Worm (Caenorhabditis elegans) whole organism, early embryonic: Measurements from ENCODE around the gene Y69H2.3.

Experiments
- F13C5.2 ChIP-seq: sonication (generic microtip); optimal IDR thresholded peaks from 2 replicates; lab custom pipeline; 2017; ENCODE audit warnings: mild to moderate bottlenecking, missing genetic modification characterization, inconsistent platforms, missing compliant biosample characterization
- ama-1 ChIP-seq: fragments of 150-350 bp; optimal IDR thresholded peaks from 2 replicates; lab custom pipeline; 2014
- ceh-13 ChIP-seq: fragments of 200-800 bp; sonication (Bioruptor generic); optimal IDR thresholded peaks from 2 replicates; lab custom pipeline; 2018; ENCODE audit warnings: mild to moderate bottlenecking, missing genetic modification characterization, missing compliant biosample characterization
- ets-7 ChIP-seq: sonication (generic microtip); optimal IDR thresholded peaks from 2 replicates; lab custom pipeline; 2016; ENCODE audit warnings: missing genotype, missing genetic modification characterization, missing compliant biosample characterization
- hmbx-1 ChIP-seq: sonication (generic microtip); optimal IDR thresholded peaks from 2 replicates; lab custom pipeline; 2016; ENCODE audit warnings: mild to moderate bottlenecking, missing genetic modification characterization, missing compliant biosample characterization
- scrt-1 ChIP-seq: fragments of 200-800 bp; sonication (Bioruptor generic); IDR thresholded peaks from 2 replicates; pipeline ENCODE4 v1.3.6; 2022; ENCODE audit warnings: missing genetic modification characterization, missing compliant biosample characterization
- tbx-11 ChIP-seq: fragments of 200-800 bp; sonication (Bioruptor generic); IDR thresholded peaks from 2 replicates; pipeline ENCODE4 v1.3.6; 2022; ENCODE audit warnings: missing genetic modification characterization, missing compliant biosample characterization

DNA sequence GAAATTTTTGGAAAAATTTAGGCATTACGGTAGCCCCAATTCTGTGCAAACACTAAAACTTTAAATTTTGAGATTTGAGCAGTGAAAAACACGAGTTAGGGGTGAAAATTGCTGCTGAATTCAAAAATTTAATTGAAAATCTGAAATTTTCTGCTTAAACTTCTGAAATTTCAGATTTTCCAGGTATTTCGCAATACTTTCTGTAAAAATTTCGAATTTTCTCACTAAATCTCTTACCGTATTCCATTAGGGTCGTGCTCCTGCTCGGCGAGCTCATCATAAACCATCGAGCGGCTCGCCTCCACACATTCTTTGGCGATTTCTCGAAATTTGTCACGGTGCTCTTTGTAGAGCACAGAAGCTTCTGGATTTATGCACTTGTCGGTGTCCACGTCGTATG, 23.4 kb upstream of the Y69H2.3 start:
- TF ChIP-seq ama-1 (lab: Kevin White, UChicago): no peak
- TF ChIP-seq scrt-1 (GFP tag; lab: Robert Waterston, UW): no peak
- TF ChIP-seq ceh-13 (GFP tag; lab: Kevin White, UChicago): no peak
- TF ChIP-seq hmbx-1: no peak
- TF ChIP-seq ets-7 (tag; lab: Kevin White, UChicago): no peak
- no peak for TF ChIP-seq F13C5.2 (tag; lab: Kevin White, UChicago)
- no peak for TF ChIP-seq tbx-11
